Fruit fly (Drosophila melanogaster) whole organism, prepupa: Measurements from ENCODE around the gene Obp18a.

Experiments
- CG10631 ChIP-seq: fragments of 200-800 bp; sonication (Bioruptor generic); optimal IDR thresholded peaks from 2 replicates; lab custom pipeline; 2016; ENCODE audit warnings: missing biosample characterization, missing genetic modification characterization
- CG10669 ChIP-seq: fragments of 200-800 bp; sonication (Bioruptor generic); optimal IDR thresholded peaks from 3 replicates; lab custom pipeline; 2018; ENCODE audit warnings: missing biosample characterization, mild to moderate bottlenecking, missing genetic modification characterization, moderate library complexity
- CG11762 ChIP-seq: fragments of 200-800 bp; sonication (Bioruptor generic); optimal IDR thresholded peaks from 3 replicates; lab custom pipeline; 2016; ENCODE audit warnings: missing biosample characterization, missing genetic modification characterization; ENCODE audit not compliant: insufficient read depth
- CG11902 ChIP-seq: fragments of 200-800 bp; sonication (Bioruptor generic); optimal IDR thresholded peaks from 3 replicates; lab custom pipeline; 2016; ENCODE audit warnings: missing biosample characterization, missing genetic modification characterization
- CG15336 ChIP-seq: fragments of 200-800 bp; sonication (Bioruptor generic); IDR thresholded peaks from 2 replicates; pipeline ENCODE4 v1.3.6; 2022; ENCODE audit warnings: missing biosample characterization, missing genetic modification characterization
- CG1621 ChIP-seq: fragments of 200-800 bp; sonication (Bioruptor generic); optimal IDR thresholded peaks from 3 replicates; lab custom pipeline; 2018; ENCODE audit warnings: missing biosample characterization, mild to moderate bottlenecking, missing genetic modification characterization
- CG16779 ChIP-seq: fragments of 200-800 bp; sonication (Bioruptor generic); optimal IDR thresholded peaks from 3 replicates; lab custom pipeline; 2017; ENCODE audit warnings: missing biosample characterization, mild to moderate bottlenecking, missing genetic modification characterization
- CG3032 ChIP-seq: fragments of 200-800 bp; optimal IDR thresholded peaks from 2 replicates; lab custom pipeline; 2019; ENCODE audit warnings: missing biosample characterization, mild to moderate bottlenecking, missing genetic modification characterization, moderate library complexity
- CG32006 ChIP-seq: fragments of 200-800 bp; sonication (Bioruptor generic); optimal IDR thresholded peaks from 3 replicates; lab custom pipeline; 2017; ENCODE audit warnings: missing biosample characterization, mild to moderate bottlenecking, missing genetic modification characterization
- CG3919 ChIP-seq: fragments of 200-800 bp; sonication (Bioruptor generic); optimal IDR thresholded peaks from 3 replicates; lab custom pipeline; 2016; ENCODE audit warnings: missing biosample characterization, missing genetic modification characterization
- CG4318 ChIP-seq: fragments of 200-800 bp; sonication (Bioruptor generic); optimal IDR thresholded peaks from 3 replicates; lab custom pipeline; 2017; ENCODE audit warnings: missing biosample characterization, mild to moderate bottlenecking, missing genetic modification characterization
- CG6163 ChIP-seq: fragments of 200-800 bp; sonication (Bioruptor generic); IDR thresholded peaks from 3 replicates; pipeline ENCODE4 v1.3.6; 2022; ENCODE audit warnings: missing biosample characterization, missing genetic modification characterization
- CG6276 ChIP-seq: fragments of 200-800 bp; sonication (Bioruptor generic); optimal IDR thresholded peaks from 2 replicates; lab custom pipeline; 2017; ENCODE audit warnings: missing biosample characterization, mild to moderate bottlenecking, missing genetic modification characterization
- CG6792 ChIP-seq: fragments of 200-800 bp; sonication (Bioruptor generic); optimal IDR thresholded peaks from 3 replicates; lab custom pipeline; 2016; ENCODE audit warnings: missing biosample characterization, missing genetic modification characterization
- CG6808 ChIP-seq: fragments of 200-800 bp; sonication (Bioruptor generic); optimal IDR thresholded peaks from 3 replicates; lab custom pipeline; 2017; ENCODE audit warnings: missing biosample characterization, missing genetic modification characterization, mild to moderate bottlenecking, moderate library complexity, missing genetic modification reagents
- CG6854 ChIP-seq: fragments of 200-800 bp; sonication (Bioruptor generic); optimal IDR thresholded peaks from 2 replicates; lab custom pipeline; 2017; ENCODE audit warnings: missing biosample characterization, mild to moderate bottlenecking, missing genetic modification characterization
- CG8319 ChIP-seq: fragments of 200-800 bp; sonication (Bioruptor generic); optimal IDR thresholded peaks from 3 replicates; lab custom pipeline; 2016; ENCODE audit warnings: missing biosample characterization, missing genetic modification characterization
- CG9139 ChIP-seq: fragments of 200-800 bp; sonication (Bioruptor generic); optimal IDR thresholded peaks from 3 replicates; lab custom pipeline; 2017; ENCODE audit warnings: missing biosample characterization, mild to moderate bottlenecking, missing genetic modification characterization
- Eip75B ChIP-seq: fragments of 200-800 bp; sonication (Bioruptor generic); optimal IDR thresholded peaks from 3 replicates; lab custom pipeline; 2016; ENCODE audit warnings: missing biosample characterization, missing genetic modification characterization
- Eip78C ChIP-seq: fragments of 200-800 bp; sonication (Bioruptor generic); peaks from one replicate; lab custom pipeline; 2016; ENCODE audit warnings: missing biosample characterization, missing genetic modification characterization
- Ets21C ChIP-seq: fragments of 200-800 bp; sonication (Bioruptor generic); optimal IDR thresholded peaks from 3 replicates; lab custom pipeline; 2016; ENCODE audit warnings: missing biosample characterization, missing genetic modification characterization
- Ets96B ChIP-seq: fragments of 200-800 bp; optimal IDR thresholded peaks from 2 replicates; lab custom pipeline; 2019; ENCODE audit warnings: missing biosample characterization, mild to moderate bottlenecking, missing genetic modification characterization, moderate library complexity
- Gug ChIP-seq: fragments of 200-800 bp; sonication (Bioruptor generic); IDR thresholded peaks from 2 replicates; pipeline ENCODE4 v1.3.6; 2022; ENCODE audit warnings: missing biosample characterization, missing genetic modification characterization
- Hr38 ChIP-seq: sonication (Bioruptor generic); optimal IDR thresholded peaks from 2 replicates; lab custom pipeline; 2016; ENCODE audit warnings: missing biosample characterization, missing genetic modification characterization
- Hr39 ChIP-seq: fragments of 200-800 bp; sonication (Bioruptor generic); optimal IDR thresholded peaks from 2 replicates; lab custom pipeline; 2016; ENCODE audit warnings: missing biosample characterization, missing genetic modification characterization
- Lpt ChIP-seq: fragments of 200-800 bp; sonication (Bioruptor generic); optimal IDR thresholded peaks from 3 replicates; lab custom pipeline; 2016; ENCODE audit warnings: missing biosample characterization, missing genetic modification characterization
- Met ChIP-seq: fragments of 200-800 bp; sonication (Bioruptor generic); optimal IDR thresholded peaks from 3 replicates; lab custom pipeline; 2016; ENCODE audit warnings: missing biosample characterization, missing genetic modification characterization
- OdsH ChIP-seq: fragments of 200-800 bp; sonication (Bioruptor generic); optimal IDR thresholded peaks from 3 replicates; lab custom pipeline; 2016; ENCODE audit warnings: missing biosample characterization, missing genetic modification characterization
- Smox ChIP-seq: fragments of 200-800 bp; sonication (Bioruptor generic); optimal IDR thresholded peaks from 3 replicates; lab custom pipeline; 2016; ENCODE audit warnings: missing biosample characterization, missing genetic modification characterization
- Sox102F ChIP-seq: fragments of 200-800 bp; sonication (Bioruptor generic); optimal IDR thresholded peaks from 2 replicates; lab custom pipeline; 2016; ENCODE audit warnings: missing biosample characterization, mild to moderate bottlenecking, missing genetic modification characterization
- Sox15 ChIP-seq: fragments of 200-800 bp; sonication (Bioruptor generic); optimal IDR thresholded peaks from 3 replicates; lab custom pipeline; 2016; ENCODE audit warnings: missing biosample characterization, missing genetic modification characterization
- achi ChIP-seq: fragments of 200-800 bp; sonication (Bioruptor generic); optimal IDR thresholded peaks from 3 replicates; lab custom pipeline; 2016; ENCODE audit warnings: missing biosample characterization, missing genetic modification characterization
- acj6 ChIP-seq: fragments of 200-800 bp; sonication (Bioruptor generic); optimal IDR thresholded peaks from 3 replicates; lab custom pipeline; 2016; ENCODE audit warnings: missing biosample characterization, missing genetic modification characterization
- cyc ChIP-seq: fragments of 200-800 bp; sonication (Bioruptor generic); optimal IDR thresholded peaks from 3 replicates; lab custom pipeline; 2016; ENCODE audit warnings: missing biosample characterization, missing genetic modification characterization
- dac ChIP-seq: fragments of 200-800 bp; sonication (Bioruptor generic); optimal IDR thresholded peaks from 2 replicates; lab custom pipeline; 2017; ENCODE audit warnings: missing biosample characterization, mild to moderate bottlenecking, missing genetic modification characterization
- eg ChIP-seq: fragments of 200-800 bp; sonication (Bioruptor generic); IDR thresholded peaks from 3 replicates; pipeline ENCODE4 v1.3.6; 2022; ENCODE audit warnings: missing biosample characterization, missing genetic modification characterization
- esn ChIP-seq: fragments of 200-800 bp; sonication (Bioruptor generic); optimal IDR thresholded peaks from 2 replicates; lab custom pipeline; 2016; ENCODE audit warnings: missing biosample characterization, mild to moderate bottlenecking, missing genetic modification characterization, moderate library complexity
- fd59A ChIP-seq: fragments of 200-800 bp; sonication (Bioruptor generic); optimal IDR thresholded peaks from 2 replicates; lab custom pipeline; 2017; ENCODE audit warnings: missing biosample characterization, mild to moderate bottlenecking, missing genetic modification characterization, missing genetic modification reagents
- fd85E ChIP-seq: fragments of 200-800 bp; sonication (Bioruptor generic); optimal IDR thresholded peaks from 3 replicates; lab custom pipeline; 2016; ENCODE audit warnings: missing biosample characterization, missing genetic modification characterization
- fkh ChIP-seq: fragments of 200-800 bp; sonication (Bioruptor generic); optimal IDR thresholded peaks from 3 replicates; lab custom pipeline; 2017; ENCODE audit warnings: missing biosample characterization, mild to moderate bottlenecking, missing genetic modification characterization, moderate library complexity
- lz ChIP-seq: fragments of 200-800 bp; sonication (Bioruptor generic); optimal IDR thresholded peaks from 3 replicates; lab custom pipeline; 2016; ENCODE audit warnings: missing biosample characterization, missing genetic modification characterization
- net ChIP-seq: fragments of 200-800 bp; sonication (Bioruptor generic); optimal IDR thresholded peaks from 3 replicates; lab custom pipeline; 2016; ENCODE audit warnings: missing biosample characterization, missing genetic modification characterization
- pdm3 ChIP-seq: fragments of 200-800 bp; sonication (Bioruptor generic); optimal IDR thresholded peaks from 3 replicates; lab custom pipeline; 2016; ENCODE audit warnings: missing biosample characterization, missing genetic modification characterization
- salr ChIP-seq, 2 experiments: fragments of 200-800 bp; sonication (Bioruptor generic); optimal IDR thresholded peaks; 3 replicates each; lab custom pipeline; 2016 to 2018; ENCODE audit warnings: missing biosample characterization in 2 of 2, missing genetic modification characterization in 2 of 2, mild to moderate bottlenecking in 1 of 2
- spab ChIP-seq: fragments of 200-800 bp; sonication (Bioruptor generic); optimal IDR thresholded peaks from 2 replicates; lab custom pipeline; 2017; ENCODE audit warnings: missing biosample characterization, mild to moderate bottlenecking, missing genetic modification characterization, missing genetic modification reagents
- ss ChIP-seq, 2 experiments: fragments of 200-800 bp; sonication (Bioruptor generic); optimal IDR thresholded peaks; 2 replicates in 1 of 2; 3 replicates in 1 of 2; lab custom pipeline; 2017 to 2018; ENCODE audit warnings: mild to moderate bottlenecking in 2 of 2, missing biosample characterization in 2 of 2, missing genetic modification characterization in 2 of 2, moderate library complexity in 1 of 2
- vri ChIP-seq: fragments of 200-800 bp; sonication (Bioruptor generic); optimal IDR thresholded peaks from 3 replicates; lab custom pipeline; 2016; ENCODE audit warnings: missing biosample characterization, mild to moderate bottlenecking, missing genetic modification characterization

Obp18a gene

DNA sequence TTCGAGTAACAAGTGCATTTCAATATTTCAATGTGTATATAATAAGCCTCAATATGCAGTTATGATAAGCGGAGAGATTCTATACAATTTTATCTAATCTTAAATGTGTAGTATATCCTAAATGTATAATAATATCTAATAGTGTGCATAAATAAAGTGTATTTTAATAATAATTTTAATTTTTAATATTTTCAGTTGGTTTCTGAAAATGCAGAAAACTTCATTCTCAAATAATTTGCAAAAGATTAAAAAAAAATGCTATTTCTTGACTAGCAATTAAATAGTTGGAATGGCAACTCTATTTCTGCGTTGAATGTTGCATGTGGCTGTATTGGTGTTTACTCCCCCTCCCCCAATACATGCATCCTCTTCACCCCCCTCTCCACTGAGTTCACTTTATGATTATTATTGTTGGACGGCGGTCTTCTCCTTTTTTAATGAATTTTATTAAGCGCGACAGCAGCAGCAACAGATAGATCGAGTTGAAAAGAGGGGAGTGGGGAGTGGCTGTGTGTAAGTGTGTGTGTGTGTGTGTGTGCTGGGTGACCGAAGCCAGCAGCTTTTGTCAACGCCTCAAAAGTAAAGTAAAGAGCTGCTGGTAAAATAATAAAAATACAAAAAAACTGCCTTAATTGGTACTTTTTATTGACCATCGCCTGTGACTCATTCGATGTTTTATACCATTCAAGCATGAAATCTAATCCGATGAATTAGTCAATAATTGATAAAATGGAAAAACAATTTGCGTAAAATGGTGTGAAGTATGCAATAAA is 25.2 kb upstream of the Obp18a start (continued):
- no peak for TF ChIP-seq Hr38 (GFP tag; lab: Kevin White, UChicago)
- TF ChIP-seq CG6808: peak; percentile 60
- TF ChIP-seq lz (GFP tag; lab: Kevin White, UChicago): no peak
- no peak for TF ChIP-seq Eip75B (GFP tag; lab: Kevin White, UChicago)
- TF ChIP-seq CG10631 (GFP tag; lab: Kevin White, UChicago): peak; percentile 8
- no peak for TF ChIP-seq CG9139 (GFP tag; lab: Kevin White, UChicago)
- no peak for TF ChIP-seq Sox15 (GFP tag; lab: Kevin White, UChicago)
- no peak for TF ChIP-seq Lpt (GFP tag; lab: Kevin White, UChicago)
- no peak for TF ChIP-seq fd85E (GFP tag; lab: Kevin White, UChicago)

DNA sequence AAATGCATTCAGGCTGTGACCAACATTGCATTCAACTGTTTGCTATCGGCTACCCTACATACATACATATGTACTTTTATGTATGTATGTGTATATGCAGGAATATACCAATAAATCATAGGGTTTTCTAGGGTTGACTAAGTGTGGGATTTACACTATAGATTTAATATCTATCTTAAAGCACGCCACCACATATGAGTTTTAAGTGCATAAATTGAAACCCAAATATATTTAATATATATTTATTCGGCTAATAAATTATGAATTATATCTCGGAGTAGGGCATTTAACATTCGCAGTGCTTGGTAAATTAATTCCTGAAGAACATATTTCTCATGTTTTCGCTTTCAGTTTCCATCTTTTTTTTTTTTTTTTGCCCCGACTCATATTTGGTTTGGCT is 24.3 kb upstream of the Obp18a start:
- TF ChIP-seq CG9139 (GFP tag; lab: Kevin White, UChicago): peak; percentile 19
- TF ChIP-seq Sox15 (GFP tag; lab: Kevin White, UChicago): peak; percentile 50
- TF ChIP-seq Eip78C (GFP tag; lab: Kevin White, UChicago): peak; percentile 77
- peak; percentile 72 for TF ChIP-seq pdm3 (GFP tag; lab: Kevin White, UChicago)
- TF ChIP-seq Ets96B (tag; lab: Kevin White, UChicago): peak; percentile 72
- TF ChIP-seq CG4318 (GFP tag; lab: Kevin White, UChicago): peak; percentile 54
- TF ChIP-seq Ets21C: peak; percentile 30
- peak; percentile 75 for TF ChIP-seq acj6 (GFP tag; lab: Kevin White, UChicago)
- TF ChIP-seq CG3919 (GFP tag; lab: Kevin White, UChicago): peak; percentile 53
- TF ChIP-seq cyc (GFP tag; lab: Kevin White, UChicago): peak; percentile 48
- peak; percentile 59 for TF ChIP-seq CG15336
- TF ChIP-seq CG6808: peak; percentile 41
- TF ChIP-seq CG16779 (tag; lab: Kevin White, UChicago): peak; percentile 35
- peak; percentile 56 for TF ChIP-seq Hr39
- peak; percentile 63 for TF ChIP-seq Sox102F (GFP tag; lab: Kevin White, UChicago)
- TF ChIP-seq CG11902: peak; percentile 44
- peak; percentile 76 for TF ChIP-seq Smox (GFP tag; lab: Kevin White, UChicago)
- TF ChIP-seq CG6854 (GFP tag; lab: Kevin White, UChicago): no peak
- no peak for TF ChIP-seq Gug (GFP tag; lab: Robert Waterston, UW)
- TF ChIP-seq net (GFP tag; lab: Kevin White, UChicago): peak; percentile 29
- peak; percentile 41 for TF ChIP-seq CG11762 (GFP tag; lab: Kevin White, UChicago)
- peak; percentile 50 for TF ChIP-seq Lpt (GFP tag; lab: Kevin White, UChicago)
- TF ChIP-seq ss (GFP tag; optimal IDR thresholded peaks at IDR 0.05; lab: Kevin White, UChicago): peak; percentile 26 to 65
- TF ChIP-seq Met (GFP tag; lab: Kevin White, UChicago): peak; percentile 72
- peak; percentile 62 for TF ChIP-seq CG10669 (GFP tag; lab: Kevin White, UChicago)
- TF ChIP-seq CG6163: peak; percentile 51; the same call in 1 of the 3 replicates
- peak; percentile 62 for TF ChIP-seq fd59A (GFP tag; lab: Kevin White, UChicago)
- no peak for TF ChIP-seq fd85E (GFP tag; lab: Kevin White, UChicago)
- TF ChIP-seq CG6792 (GFP tag; lab: Kevin White, UChicago): peak; percentile 72
- TF ChIP-seq CG6276 (GFP tag; lab: Kevin White, UChicago): no peak
- peak; percentile 58 for TF ChIP-seq CG1621 (tag; lab: Kevin White, UChicago)
- TF ChIP-seq CG8319: no peak
- TF ChIP-seq vri (GFP tag; lab: Kevin White, UChicago): peak; percentile 54
- TF ChIP-seq CG32006 (GFP tag; lab: Kevin White, UChicago): peak; percentile 70
- TF ChIP-seq lz (GFP tag; lab: Kevin White, UChicago): peak; percentile 62
- TF ChIP-seq CG10631 (GFP tag; lab: Kevin White, UChicago): peak; percentile 76
- peak; percentile 77 for TF ChIP-seq OdsH (GFP tag; lab: Kevin White, UChicago)
- peak; percentile 48 to 61 for TF ChIP-seq salr (GFP tag; optimal IDR thresholded peaks at IDR 0.05; lab: Kevin White, UChicago)
- TF ChIP-seq CG3032 (tag; lab: Kevin White, UChicago): peak; percentile 66
- no peak for TF ChIP-seq fkh (GFP tag; lab: Kevin White, UChicago)
- peak; percentile 69 for TF ChIP-seq achi (GFP tag; lab: Kevin White, UChicago)
- peak; percentile 55 for TF ChIP-seq spab (GFP tag; lab: Kevin White, UChicago)
- 0 out of 3 replicates have a peak, but pooled peaks have one; percentile 39 for TF ChIP-seq eg (GFP tag; lab: Robert Waterston, UW)
- no peak for TF ChIP-seq dac (GFP tag; lab: Kevin White, UChicago)
- peak; percentile 76 for TF ChIP-seq esn (GFP tag; lab: Kevin White, UChicago)
